Worm (Caenorhabditis elegans): ENCODE data around the gene che-7.

che-7 gene

DNA sequence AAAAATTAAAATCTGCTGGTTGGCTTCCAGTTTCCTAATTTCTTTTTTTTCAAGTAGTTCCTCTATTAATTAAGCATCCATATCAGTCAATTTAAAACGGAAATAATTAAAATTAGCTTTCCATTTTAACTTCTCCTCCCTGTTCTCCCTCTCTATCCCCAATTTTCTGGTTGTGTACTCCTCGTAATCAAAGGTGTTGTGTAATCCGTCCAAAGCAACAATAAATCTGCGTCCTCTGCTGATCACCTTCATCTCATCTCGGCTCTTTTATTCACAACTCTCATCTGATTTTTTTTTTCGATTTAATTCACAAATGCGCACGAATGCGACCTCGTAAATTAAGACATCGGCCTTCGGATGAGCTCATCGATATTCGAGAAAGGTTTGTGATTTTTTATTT is 26.9 kb upstream of the che-7 start, which contains the start of gene Y97E10AR.2:
TSS of gene Y97E10AR.2 (plus strand) at position 301 of the 400 bp plus-strand sequence.
- TF ChIP-seq tbx-2 (tag; optimal IDR thresholded peaks at IDR 0.05) (no peak), elt-2 (tag; optimal IDR thresholded peaks at IDR 0.05) (no peak), hmg-11 (tag; optimal IDR thresholded peaks at IDR 0.05) (no peak), R02D3.7 (tag; optimal IDR thresholded peaks at IDR 0.05) (no peak)

DNA sequence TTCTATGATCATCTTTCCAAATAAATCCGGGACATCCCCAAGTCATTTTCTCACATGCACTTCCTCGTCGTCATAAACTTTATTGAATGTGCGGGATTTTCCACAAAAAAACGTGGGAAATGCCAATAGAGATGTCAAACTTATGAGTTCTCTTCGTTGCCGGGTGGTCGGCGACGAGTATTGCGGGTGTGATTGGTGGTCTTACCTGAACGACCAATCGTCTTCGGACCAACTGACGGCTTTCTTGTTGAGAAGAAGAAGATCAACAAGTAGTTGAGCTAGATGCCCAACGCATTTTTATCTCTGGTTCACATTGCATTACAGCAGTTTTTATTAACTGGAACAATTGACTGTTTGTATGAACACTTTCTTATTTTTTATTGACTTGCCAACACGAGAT is 26.2 kb upstream of the che-7 start:
- TF ChIP-seq nfya-1 (tag; optimal IDR thresholded peaks at IDR 0.05; ENCODE audit: insufficient read depth) (peak; percentile 62), nhr-11 (tag; optimal IDR thresholded peaks at IDR 0.05) (no peak)

DNA sequence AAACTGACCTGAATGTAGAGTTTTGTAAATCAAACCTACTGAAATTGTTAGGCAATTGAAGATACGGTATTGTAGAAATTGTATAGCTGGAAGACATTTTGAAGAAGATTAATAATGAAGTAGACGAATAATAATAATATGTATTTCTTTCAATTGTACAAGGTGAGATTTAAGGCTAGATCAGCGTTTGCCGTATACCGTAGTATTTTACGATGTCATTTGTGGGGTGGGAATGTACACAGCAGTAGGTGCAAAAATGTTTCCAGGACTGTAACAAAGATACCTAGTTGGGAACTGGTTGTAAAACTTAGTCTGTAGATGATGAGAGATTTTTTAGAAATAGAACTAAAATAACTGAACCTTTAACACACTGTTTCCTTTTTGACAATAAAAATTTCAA is 25.6 kb upstream of the che-7 start, which contains the start of gene ceh-76:
TSS of gene ceh-76 (minus strand) at position 101 of the 400 bp plus-strand sequence.
- TF ChIP-seq ztf-11 (tag; optimal IDR thresholded peaks at IDR 0.05) (no peak), nhr-11 (tag; optimal IDR thresholded peaks at IDR 0.05) (no peak), lin-15B (tag; optimal IDR thresholded peaks at IDR 0.05) (no peak), egl-5 (tag; optimal IDR thresholded peaks at IDR 0.05) (no peak), ztf-4 (tag; optimal IDR thresholded peaks at IDR 0.05) (no peak), nhr-67 (tag; optimal IDR thresholded peaks at IDR 0.05) (no peak), elt-3 (tag; optimal IDR thresholded peaks at IDR 0.05) (no peak), unc-39 (tag; optimal IDR thresholded peaks at IDR 0.05) (no peak), nhr-23 (tag; optimal IDR thresholded peaks at IDR 0.05) (no peak), daf-12 (tag; optimal IDR thresholded peaks at IDR 0.05) (no peak), R02D3.7 (tag; optimal IDR thresholded peaks at IDR 0.05) (no peak), ceh-16 (tag; optimal IDR thresholded peaks at IDR 0.05) (no peak), skn-1 (tag; optimal IDR thresholded peaks at IDR 0.05) (no peak), lin-39 (tag; optimal IDR thresholded peaks at IDR 0.05) (no peak)

DNA sequence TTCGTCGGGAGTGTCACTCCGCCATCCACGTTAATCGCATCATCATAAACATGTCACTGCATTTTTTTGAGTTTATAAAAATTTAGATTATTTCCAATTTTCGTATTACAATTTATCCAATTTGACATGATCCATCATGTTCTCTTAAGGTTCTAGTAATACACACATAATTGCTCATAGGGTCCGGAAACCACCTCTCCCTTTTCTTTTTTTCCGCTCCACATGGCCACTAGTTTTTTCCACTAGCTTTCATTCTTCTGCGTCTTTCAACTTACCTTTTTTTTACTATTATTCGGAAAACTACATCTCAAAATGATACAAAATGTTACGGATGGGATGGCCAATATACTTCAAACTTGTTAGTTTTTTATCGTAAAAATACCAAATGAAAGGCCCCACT is 16.9 kb upstream of the che-7 start, which contains the start of gene Y97E10AL.1:
TSS of gene Y97E10AL.1 (plus strand) at position 301 of the 400 bp plus-strand sequence.
- TF ChIP-seq ceh-28 (tag; optimal IDR thresholded peaks at IDR 0.05), result no peak
- TF ChIP-seq fkh-10 (GFP tag; optimal IDR thresholded peaks at IDR 0.05), result no peak
- TF ChIP-seq nhr-25 (tag; optimal IDR thresholded peaks at IDR 0.05), result no peak
- no peak for TF ChIP-seq nhr-77 (tag; optimal IDR thresholded peaks at IDR 0.05)
- TF ChIP-seq egl-5 (tag; optimal IDR thresholded peaks at IDR 0.05), result no peak
- no peak for TF ChIP-seq eor-1 (tag; optimal IDR thresholded peaks at IDR 0.05)
- no peak for TF ChIP-seq ceh-16 (tag; optimal IDR thresholded peaks at IDR 0.05)
- TF ChIP-seq ceh-9 (tag; optimal IDR thresholded peaks at IDR 0.05), result no peak
- TF ChIP-seq nhr-12 (tag; optimal IDR thresholded peaks at IDR 0.05), result no peak
- no peak for TF ChIP-seq ama-1 (optimal IDR thresholded peaks at IDR 0.05)
- TF ChIP-seq jun-1 (tag; optimal IDR thresholded peaks at IDR 0.05), result no peak
- no peak for TF ChIP-seq nhr-28 (tag; optimal IDR thresholded peaks at IDR 0.05)
- TF ChIP-seq tbx-2 (tag; optimal IDR thresholded peaks at IDR 0.05), result no peak
- TF ChIP-seq skn-1 (tag; optimal IDR thresholded peaks at IDR 0.05), result no peak

DNA sequence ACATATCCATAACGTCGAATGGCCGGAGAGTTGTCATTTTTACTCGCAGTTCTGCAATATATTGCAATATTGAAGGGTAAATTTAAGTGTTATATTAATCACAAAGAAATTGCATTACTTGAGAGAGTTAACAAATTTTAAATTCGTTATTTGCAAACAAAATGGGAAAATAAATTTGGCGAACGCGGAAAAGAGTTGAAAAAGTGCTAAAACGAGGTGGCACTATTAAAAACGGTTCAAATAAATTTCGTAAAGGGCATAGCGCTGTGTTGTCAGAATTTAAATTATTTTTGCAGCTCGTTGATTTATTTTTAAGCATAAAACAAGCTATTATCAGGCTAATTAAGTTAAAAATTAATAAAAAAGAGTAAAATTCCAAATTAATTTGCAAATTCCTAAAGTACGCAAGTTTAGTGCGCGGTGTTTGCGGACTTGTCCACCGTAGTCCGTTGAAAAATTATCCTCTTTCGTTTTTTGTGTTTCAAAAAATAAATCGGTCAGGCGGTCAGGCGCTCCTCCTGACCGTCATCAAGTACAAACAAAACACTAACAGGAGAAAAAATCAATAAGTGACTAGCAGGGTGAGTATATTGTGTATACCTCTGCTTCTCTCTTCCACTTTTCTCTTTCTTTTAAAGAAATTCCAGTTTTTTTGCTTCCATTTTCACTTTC is 14.5 kb upstream of the che-7 start, which contains the start of the genes natb-1 and abhd-12:
TSS of gene natb-1 (minus strand) at position 51 of the 672 bp plus-strand sequence.
TSS of gene abhd-12 (plus strand) at position 499 of the 672 bp plus-strand sequence.
- peak; percentile 29 for TF ChIP-seq nhr-25 (tag; optimal IDR thresholded peaks at IDR 0.05)
- peak; percentile 20 for TF ChIP-seq elt-2 (tag; optimal IDR thresholded peaks at IDR 0.05)
- TF ChIP-seq pha-4 (tag; optimal IDR thresholded peaks at IDR 0.05), result peak; percentile 87
- peak; percentile 42 for TF ChIP-seq egl-5 (tag; optimal IDR thresholded peaks at IDR 0.05)
- peak; percentile 56 for TF ChIP-seq hmg-11 (tag; optimal IDR thresholded peaks at IDR 0.05)
- no peak for TF ChIP-seq ama-1 (optimal IDR thresholded peaks at IDR 0.05)
- peak; percentile 41 for TF ChIP-seq nhr-23 (tag; optimal IDR thresholded peaks at IDR 0.05)
- TF ChIP-seq nhr-76 (tag; optimal IDR thresholded peaks at IDR 0.05), result no peak
- no peak for TF ChIP-seq eor-1 (tag; optimal IDR thresholded peaks at IDR 0.05)
- TF ChIP-seq pqm-1 (tag; optimal IDR thresholded peaks at IDR 0.05), result peak; percentile 21
- no peak for TF ChIP-seq nhr-12 (tag; optimal IDR thresholded peaks at IDR 0.05)
- peak; percentile 67 for TF ChIP-seq nfya-1 (tag; optimal IDR thresholded peaks at IDR 0.05; ENCODE audit: insufficient read depth)
- TF ChIP-seq ceh-28 (tag; optimal IDR thresholded peaks at IDR 0.05), result peak; percentile 58
- peak; percentile 66 for TF ChIP-seq snpc-4 (tag; optimal IDR thresholded peaks at IDR 0.05)
